In genomic region chr3L:3514020-3514419, dm6 we compare ENCODE assay signal across 1 fruit fly cellular context.
TF ChIP-seq lines count a peak whose summit lies in the region.

No protein-coding gene starts in this region.

TF ChIP-seq in whole organism, prepupa, 60 proteins besides CTCF, POLR2A, EP300 and RAD21 (continued from another document):
- TF ChIP-seq Eip75B (GFP tag; optimal IDR thresholded peaks at IDR 0.05; lab: Kevin White, UChicago) (peak; percentile 75), CG10669 (GFP tag; optimal IDR thresholded peaks at IDR 0.05; lab: Kevin White, UChicago) (peak; percentile 64), dac (GFP tag; optimal IDR thresholded peaks at IDR 0.05; lab: Kevin White, UChicago) (no peak), dsx (GFP tag; optimal IDR thresholded peaks at IDR 0.05; lab: Kevin White, UChicago; ENCODE audit: poor library complexity, severe bottlenecking) (peak; percentile 74), Eip78C (GFP tag; lab: Kevin White, UChicago) (peak; percentile 91), pdm3 (GFP tag; optimal IDR thresholded peaks at IDR 0.05; lab: Kevin White, UChicago) (peak; percentile 63), Lpt (GFP tag; optimal IDR thresholded peaks at IDR 0.05; lab: Kevin White, UChicago) (no peak), Sox14 (GFP tag; optimal IDR thresholded peaks at IDR 0.05; lab: Kevin White, UChicago) (peak; percentile 77), lz (GFP tag; optimal IDR thresholded peaks at IDR 0.05; lab: Kevin White, UChicago) (peak; percentile 86), CG6792 (GFP tag; optimal IDR thresholded peaks at IDR 0.05; lab: Kevin White, UChicago) (peak; percentile 77), esn (GFP tag; optimal IDR thresholded peaks at IDR 0.05; lab: Kevin White, UChicago) (peak; percentile 89), svp (GFP tag; lab: Kevin White, UChicago) (peak; percentile 94), CG16779 (tag; optimal IDR thresholded peaks at IDR 0.05; lab: Kevin White, UChicago) (no peak), vri (GFP tag; optimal IDR thresholded peaks at IDR 0.05; lab: Kevin White, UChicago) (peak; percentile 81), CG11294 (GFP tag; IDR thresholded peaks at IDR 0.05; lab: Robert Waterston, UW) (no peak), Met (GFP tag; optimal IDR thresholded peaks at IDR 0.05; lab: Kevin White, UChicago) (peak; percentile 89), CG11762 (GFP tag; optimal IDR thresholded peaks at IDR 0.05; lab: Kevin White, UChicago; ENCODE audit: insufficient read depth) (no peak), Hr38 (GFP tag; optimal IDR thresholded peaks at IDR 0.05; lab: Kevin White, UChicago) (no peak), topi (GFP tag; optimal IDR thresholded peaks at IDR 0.05; lab: Kevin White, UChicago) (peak; percentile 87), CG32006 (GFP tag; optimal IDR thresholded peaks at IDR 0.05; lab: Kevin White, UChicago) (no peak), achi (GFP tag; optimal IDR thresholded peaks at IDR 0.05; lab: Kevin White, UChicago) (peak; percentile 49), Sox102F (GFP tag; optimal IDR thresholded peaks at IDR 0.05; lab: Kevin White, UChicago) (peak; percentile 84), salr (GFP tag; optimal IDR thresholded peaks at IDR 0.05; lab: Kevin White, UChicago) (peak; percentile 8 to 12), CG3919 (GFP tag; optimal IDR thresholded peaks at IDR 0.05; lab: Kevin White, UChicago) (peak; percentile 60), fd59A (GFP tag; optimal IDR thresholded peaks at IDR 0.05; lab: Kevin White, UChicago) (peak; percentile 53), ss (GFP tag; optimal IDR thresholded peaks at IDR 0.05; lab: Kevin White, UChicago) (peak; percentile 42 to 51), net (GFP tag; optimal IDR thresholded peaks at IDR 0.05; lab: Kevin White, UChicago) (peak; percentile 27), CG8319 (GFP tag; optimal IDR thresholded peaks at IDR 0.05; lab: Kevin White, UChicago) (peak; percentile 27), CG6163 (GFP tag; IDR thresholded peaks at IDR 0.05; lab: Robert Waterston, UW) (peak; percentile 80), CG1621 (tag; optimal IDR thresholded peaks at IDR 0.05; lab: Kevin White, UChicago) (peak; percentile 69), CG6276 (GFP tag; optimal IDR thresholded peaks at IDR 0.05; lab: Kevin White, UChicago) (no peak)
TF ChIP-seq in whole organism, prepupa: peak in this region for 43.
